Worm (Caenorhabditis elegans) whole organism, L4 larva: ENCODE measurements around the gene sax-3.

Experiments
- T26A8.4 ChIP-seq: fragments of 200-800 bp; sonication (Bioruptor generic); IDR thresholded peaks from 2 replicates; pipeline ENCODE4 v1.3.6; 2022; ENCODE audit warnings: missing genetic modification characterization, missing compliant biosample characterization
- ceh-20 ChIP-seq: fragments of 200-800 bp; sonication (Bioruptor generic); IDR thresholded peaks from 2 replicates; pipeline ENCODE4 v1.3.6; 2022; ENCODE audit warnings: missing genetic modification reagents, missing genetic modification characterization, missing compliant biosample characterization
- ceh-82 ChIP-seq: sonication (generic microtip); optimal IDR thresholded peaks from 2 replicates; lab custom pipeline; 2017; ENCODE audit warnings: missing biosample characterization, missing genetic modification characterization
- cey-2 ChIP-seq: sonication (generic microtip); optimal IDR thresholded peaks from 3 replicates; lab custom pipeline; 2017; ENCODE audit warnings: missing genetic modification characterization, mild to moderate bottlenecking, missing compliant biosample characterization, antibody characterized with exemption, borderline replicate concordance; ENCODE audit not compliant: insufficient read depth
- ctbp-1 ChIP-seq: fragments of 200-800 bp; sonication (Bioruptor generic); IDR thresholded peaks from 2 replicates; pipeline ENCODE4 v1.3.6; 2022; ENCODE audit warnings: missing genetic modification reagents, missing genetic modification characterization, missing compliant biosample characterization
- fkh-10 ChIP-seq: fragments of 150-350 bp; optimal IDR thresholded peaks from 2 replicates; lab custom pipeline; 2014; ENCODE audit warnings: missing biosample characterization, missing genetic modification reagents, missing genetic modification characterization
- nhr-237 ChIP-seq: sonication (generic microtip); optimal IDR thresholded peaks from 2 replicates; lab custom pipeline; 2017; ENCODE audit warnings: missing biosample characterization, missing genetic modification characterization
- unc-39 ChIP-seq: sonication (generic microtip); optimal IDR thresholded peaks from 2 replicates; lab custom pipeline; 2017; ENCODE audit warnings: missing biosample characterization, missing genetic modification characterization
- zip-2 ChIP-seq: fragments of 150-350 bp; optimal IDR thresholded peaks from 2 replicates; lab custom pipeline; 2014; ENCODE audit warnings: missing biosample characterization, missing genetic modification characterization

DNA sequence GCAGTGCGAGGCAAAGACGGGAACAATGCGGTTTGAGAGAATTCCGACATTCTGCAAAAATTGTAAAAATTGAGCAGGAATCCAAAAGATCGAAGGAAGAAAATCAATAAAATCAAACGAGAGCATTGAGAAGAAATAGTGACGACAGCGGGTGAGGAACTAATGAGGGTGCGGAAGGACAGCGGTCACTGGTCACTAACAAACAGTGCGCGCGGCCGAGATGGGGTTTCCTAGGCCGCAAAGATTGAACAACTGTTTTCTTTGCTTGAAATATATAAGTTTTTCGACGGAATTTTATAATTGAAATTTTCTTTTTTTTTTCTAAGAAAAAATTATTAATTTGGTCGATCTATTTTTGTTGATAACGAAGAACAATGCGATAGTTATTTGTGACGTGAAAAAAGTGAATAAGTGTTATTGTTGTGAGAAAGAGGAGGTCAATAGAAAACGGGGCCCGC, 54.1 kb downstream of the sax-3 start, which contains the start of gene unc-78:
- TF ChIP-seq fkh-10 (GFP tag; lab: Kevin White, UChicago) (no peak), zip-2 (tag; lab: Kevin White, UChicago) (no peak), ceh-20 (GFP tag; lab: Robert Waterston, UW) (no peak), ceh-82 (tag; lab: Kevin White, UChicago) (no peak), cey-2 (tag; lab: Kevin White, UChicago) (no peak), nhr-237 (tag; lab: Kevin White, UChicago) (no peak), ctbp-1 (GFP tag; lab: Robert Waterston, UW) (no peak), T26A8.4 (GFP tag; lab: Robert Waterston, UW) (no peak), unc-39 (tag; lab: Kevin White, UChicago) (no peak)
